Fruit fly (Drosophila melanogaster) whole organism, embryonic: ENCODE data around the gene CG2224.

Source experiments
- Asciz ChIP-seq: fragments of 200-800 bp; sonication (Bioruptor generic); optimal IDR thresholded peaks from 2 replicates; lab custom pipeline; 2017; ENCODE audit warnings: missing biosample characterization, mild to moderate bottlenecking, missing genetic modification characterization, missing genetic modification reagents
- Atf-2 ChIP-seq: fragments of 200-800 bp; sonication (Bioruptor generic); optimal IDR thresholded peaks from 2 replicates; lab custom pipeline; 2016; ENCODE audit warnings: missing biosample characterization, missing genetic modification characterization
- Atf6 ChIP-seq: fragments of 200-800 bp; sonication (Bioruptor generic); IDR thresholded peaks from 2 replicates; pipeline ENCODE4 v1.3.6; 2022; ENCODE audit warnings: missing biosample characterization, missing genetic modification characterization
- CG10654 ChIP-seq: fragments of 200-800 bp; sonication (Bioruptor generic); optimal IDR thresholded peaks from 2 replicates; lab custom pipeline; 2016; ENCODE audit warnings: missing biosample characterization, missing genetic modification characterization
- CG8290 ChIP-seq, 3 experiments: fragments of 200-800 bp; sonication (Bioruptor generic); optimal IDR thresholded peaks; 2 replicates each; lab custom pipeline; 2016 to 2019; ENCODE audit warnings: missing biosample characterization in 3 of 3, missing genetic modification characterization in 3 of 3, mild to moderate bottlenecking in 2 of 3, moderate library complexity in 1 of 3
- D19A ChIP-seq: fragments of 200-800 bp; optimal IDR thresholded peaks from 3 replicates; lab custom pipeline; 2019; ENCODE audit warnings: missing biosample characterization, mild to moderate bottlenecking, missing genetic modification characterization, moderate library complexity
- Drgx ChIP-seq: fragments of 200-800 bp; sonication (Bioruptor generic); IDR thresholded peaks from 2 replicates; pipeline ENCODE4 v1.3.6; 2022; ENCODE audit warnings: missing biosample characterization, missing genetic modification characterization
- Jarid2 ChIP-seq: fragments of 200-800 bp; sonication (Bioruptor generic); optimal IDR thresholded peaks from 3 replicates; lab custom pipeline; 2017; ENCODE audit warnings: mild to moderate bottlenecking, missing biosample characterization, missing genetic modification reagents, missing genetic modification characterization
- Sox102F ChIP-seq: fragments of 200-800 bp; sonication (Bioruptor generic); optimal IDR thresholded peaks from 2 replicates; lab custom pipeline; 2018; ENCODE audit warnings: missing biosample characterization, mild to moderate bottlenecking, missing genetic modification characterization, moderate library complexity
- dimm ChIP-seq: fragments of 200-800 bp; sonication (Bioruptor generic); IDR thresholded peaks from 2 replicates; pipeline ENCODE4 v1.3.6; 2022; ENCODE audit warnings: missing biosample characterization, missing genetic modification characterization
- gsb-n ChIP-seq: fragments of 200-800 bp; sonication (Bioruptor generic); optimal IDR thresholded peaks from 3 replicates; lab custom pipeline; 2018; ENCODE audit warnings: missing biosample characterization, mild to moderate bottlenecking, missing genetic modification characterization
- jumu ChIP-seq: fragments of 200-800 bp; sonication (Bioruptor generic); optimal IDR thresholded peaks from 3 replicates; lab custom pipeline; 2016; ENCODE audit warnings: missing biosample characterization, missing genetic modification characterization
- odd ChIP-seq: fragments of 200-800 bp; sonication (Bioruptor generic); optimal IDR thresholded peaks from 2 replicates; lab custom pipeline; 2017; ENCODE audit warnings: missing biosample characterization, mild to moderate bottlenecking, missing genetic modification characterization
- salm ChIP-seq: fragments of 200-800 bp; sonication (Bioruptor generic); optimal IDR thresholded peaks from 2 replicates; lab custom pipeline; 2018; ENCODE audit warnings: missing biosample characterization, mild to moderate bottlenecking, missing genetic modification characterization

dm6 chr3R:30450224-30450623 lies 8.9 kb downstream of the CG2224 start:
- peak; percentile 73 for TF ChIP-seq odd (GFP tag; lab: Kevin White, UChicago)
- peak; percentile 59 for TF ChIP-seq jumu (GFP tag; lab: Kevin White, UChicago)
- TF ChIP-seq gsb-n (tag; lab: Kevin White, UChicago): peak; percentile 78
- TF ChIP-seq Asciz (GFP tag; lab: Kevin White, UChicago): peak; percentile 92
- peak; percentile 30; the same call in 1 of the 2 replicates for TF ChIP-seq Atf6 (GFP tag; lab: Robert Waterston, UW)
- TF ChIP-seq dimm (GFP tag; lab: Robert Waterston, UW): no peak
- TF ChIP-seq Sox102F (GFP tag; lab: Kevin White, UChicago): peak; percentile 53
- peak; percentile 77 for TF ChIP-seq CG8290 (GFP tag; optimal IDR thresholded peaks at IDR 0.05; lab: Kevin White, UChicago)
- TF ChIP-seq CG8290 (tag; optimal IDR thresholded peaks at IDR 0.05; lab: Kevin White, UChicago): peak; percentile 50 to 79
- peak; percentile 7; the same call in 1 of the 2 replicates for TF ChIP-seq Drgx (GFP tag; lab: Robert Waterston, UW)
- peak; percentile 17 for TF ChIP-seq salm
- TF ChIP-seq CG10654 (GFP tag; lab: Kevin White, UChicago): peak; percentile 87
- peak; percentile 73 for TF ChIP-seq Atf-2 (GFP tag; lab: Kevin White, UChicago)
- TF ChIP-seq Jarid2 (GFP tag; lab: Kevin White, UChicago): peak; percentile 79
- TF ChIP-seq D19A (tag; lab: Kevin White, UChicago): no peak
